Fruit fly (Drosophila melanogaster): ENCODE data around the gene CG16989.

Gene CG16989

DNA sequence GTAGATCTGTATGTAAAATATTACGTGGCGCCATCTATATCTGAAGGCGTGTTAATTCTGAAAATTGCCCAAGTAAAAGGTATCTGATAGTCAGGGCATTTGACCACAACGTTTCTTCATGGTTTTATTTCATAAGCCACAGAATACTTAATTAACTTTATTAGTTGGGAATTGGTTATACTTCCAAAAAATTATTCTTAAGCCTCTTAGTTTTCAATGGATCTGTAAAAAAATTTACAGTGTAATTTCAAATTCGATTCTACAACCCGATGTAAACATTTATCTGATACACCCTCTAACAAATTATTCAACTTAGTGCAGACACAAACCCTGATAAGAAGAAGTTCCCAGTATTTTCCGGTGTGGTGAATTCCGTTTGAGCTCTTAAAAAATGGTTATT lies 50.5 kb downstream of the CG16989 start (continued):
- TF ChIP-seq run (tag; optimal IDR thresholded peaks at IDR 0.05), result no peak
- TF ChIP-seq fru (optimal IDR thresholded peaks at IDR 0.05), result no peak
- no peak for TF ChIP-seq CG43689 (GFP tag; IDR thresholded peaks at IDR 0.05)
- no peak for TF ChIP-seq CG18764 (GFP tag; optimal IDR thresholded peaks at IDR 0.05)
- TF ChIP-seq phol (tag; optimal IDR thresholded peaks at IDR 0.05), result peak; percentile 58
- no peak for TF ChIP-seq CG18599 (GFP tag; optimal IDR thresholded peaks at IDR 0.05)
- no peak for TF ChIP-seq Hr78 (GFP tag; optimal IDR thresholded peaks at IDR 0.05)
- no peak for TF ChIP-seq MBD-R2 (GFP tag; IDR thresholded peaks at IDR 0.05)
- TF ChIP-seq CG1024 (GFP tag; IDR thresholded peaks at IDR 0.05), result no peak
- peak; percentile 20; the same call in 1 of the 2 replicates for TF ChIP-seq CG14441 (GFP tag; IDR thresholded peaks at IDR 0.05)
- no peak for TF ChIP-seq sens-2 (GFP tag; IDR thresholded peaks at IDR 0.05)
- no peak for TF ChIP-seq lola (GFP tag; optimal IDR thresholded peaks at IDR 0.05)
- TF ChIP-seq CG14667 (GFP tag; IDR thresholded peaks at IDR 0.05), result no peak
- no peak for TF ChIP-seq Nf-YA (GFP tag; IDR thresholded peaks at IDR 0.05)
- peak; percentile 84 for TF ChIP-seq sens (GFP tag)
- no peak for TF ChIP-seq mirr (GFP tag; optimal IDR thresholded peaks at IDR 0.05)
- TF ChIP-seq CG9797 (GFP tag; optimal IDR thresholded peaks at IDR 0.05), result no peak
- TF ChIP-seq NK7.1 (GFP tag; optimal IDR thresholded peaks at IDR 0.05), result no peak
- TF ChIP-seq CG10979 (tag; optimal IDR thresholded peaks at IDR 0.05), result no peak
- no peak for TF ChIP-seq ab (GFP tag; optimal IDR thresholded peaks at IDR 0.05)
- peak; percentile 32 for TF ChIP-seq Hsf (GFP tag; optimal IDR thresholded peaks at IDR 0.05)
- TF ChIP-seq ase (GFP tag; IDR thresholded peaks at IDR 0.05), result no peak
- peak; percentile 13; the same call in 1 of the 2 replicates for TF ChIP-seq al (GFP tag; IDR thresholded peaks at IDR 0.05)
- peak; percentile 2 for TF ChIP-seq CG18619 (GFP tag; optimal IDR thresholded peaks at IDR 0.05)
- no peak for TF ChIP-seq CG11398 (GFP tag; optimal IDR thresholded peaks at IDR 0.05)
- no peak for TF ChIP-seq CG6254 (GFP tag; optimal IDR thresholded peaks at IDR 0.05)
- no peak for TF ChIP-seq Opbp (GFP tag; IDR thresholded peaks at IDR 0.05; ENCODE audit: partially characterized antibody)
- TF ChIP-seq CG9876 (GFP tag; optimal IDR thresholded peaks at IDR 0.05), result no peak
- peak; percentile 57 for TF ChIP-seq slbo (GFP tag; IDR thresholded peaks at IDR 0.05)
- no peak for TF ChIP-seq Atf6 (GFP tag; IDR thresholded peaks at IDR 0.05)
- peak; percentile 38; the same call in 1 of the 2 replicates for TF ChIP-seq tna (GFP tag; IDR thresholded peaks at IDR 0.05; ENCODE audit: partially characterized antibody)
- TF ChIP-seq ranshi (GFP tag; IDR thresholded peaks at IDR 0.05), result no peak; the same call in 1 of the 2 replicates
- no peak for TF ChIP-seq Hr39 (optimal IDR thresholded peaks at IDR 0.05)
- TF ChIP-seq CG12236 (GFP tag; optimal IDR thresholded peaks at IDR 0.05), result no peak
- TF ChIP-seq Doc2 (GFP tag; IDR thresholded peaks at IDR 0.05), result no peak
- TF ChIP-seq CTCF (GFP tag; optimal IDR thresholded peaks at IDR 0.05), result peak; percentile 92
- peak; percentile 52 for TF ChIP-seq Sox102F (GFP tag; optimal IDR thresholded peaks at IDR 0.05)
- TF ChIP-seq ac (GFP tag; optimal IDR thresholded peaks at IDR 0.05), result no peak
- no peak for TF ChIP-seq CG3407 (GFP tag; optimal IDR thresholded peaks at IDR 0.05)
- peak; percentile 5 for TF ChIP-seq Dek (tag; optimal IDR thresholded peaks at IDR 0.05)
- TF ChIP-seq CG8388 (GFP tag; optimal IDR thresholded peaks at IDR 0.05), result no peak
- peak; percentile 12; the same call in 1 of the 2 replicates for TF ChIP-seq Ada2b (GFP tag; IDR thresholded peaks at IDR 0.05)
- no peak for TF ChIP-seq Dp (GFP tag; optimal IDR thresholded peaks at IDR 0.05)
- no peak for TF ChIP-seq CG15073 (GFP tag; optimal IDR thresholded peaks at IDR 0.05)
- no peak for TF ChIP-seq tll (GFP tag; optimal IDR thresholded peaks at IDR 0.05)
- no peak for TF ChIP-seq kay (GFP tag; optimal IDR thresholded peaks at IDR 0.05)
- TF ChIP-seq Ssrp (tag; optimal IDR thresholded peaks at IDR 0.05), result peak; percentile 14
- no peak for TF ChIP-seq fu2 (GFP tag; optimal IDR thresholded peaks at IDR 0.05)
- peak; percentile 16 for TF ChIP-seq chn (GFP tag; optimal IDR thresholded peaks at IDR 0.05)
- TF ChIP-seq CG2202 (tag; optimal IDR thresholded peaks at IDR 0.05), result no peak
- peak; percentile 26; the same call in 1 of the 2 replicates for TF ChIP-seq vvl (GFP tag; IDR thresholded peaks at IDR 0.05)
- TF ChIP-seq Trl (optimal IDR thresholded peaks at IDR 0.05), result no peak
- TF ChIP-seq Trl (GFP tag; optimal IDR thresholded peaks at IDR 0.05), result no peak
